Worm (Caenorhabditis elegans): ENCODE results near the gene C49G7.13.

Gene C49G7.13

DNA sequence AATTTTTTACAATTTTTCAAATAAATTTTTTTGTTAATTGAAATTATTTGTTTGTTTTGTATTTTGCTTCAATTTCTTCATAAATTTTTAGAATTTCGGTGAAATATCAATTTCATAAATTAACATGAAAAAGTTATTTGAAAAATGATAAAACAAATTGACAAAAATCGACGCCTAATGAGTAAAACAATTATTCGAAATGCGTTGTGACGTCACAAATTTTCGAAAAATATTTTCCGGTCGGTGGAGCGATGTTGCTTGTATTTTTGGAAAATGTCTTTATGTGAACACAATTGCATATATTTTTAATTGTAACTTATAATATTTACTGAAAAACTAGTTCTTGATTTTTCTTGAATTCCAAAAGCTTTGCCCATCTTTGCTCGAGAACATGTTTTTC, 44.6 kb downstream of the C49G7.13 start:
- TF ChIP-seq hlh-12 (tag; optimal IDR thresholded peaks at IDR 0.05) (no peak), ZK185.1 (tag; optimal IDR thresholded peaks at IDR 0.05; ENCODE audit: poor library complexity, severe bottlenecking) (no peak), chd-7 (tag; optimal IDR thresholded peaks at IDR 0.05) (no peak), D2030.7 (GFP tag; IDR thresholded peaks at IDR 0.05) (no peak), C17E4.6 (GFP tag; IDR thresholded peaks at IDR 0.05) (no peak), ceh-91 (GFP tag; IDR thresholded peaks at IDR 0.05) (no peak), F52B5.7 (tag; optimal IDR thresholded peaks at IDR 0.05) (no peak), C06A6.2 (GFP tag; conservative IDR thresholded peaks at IDR 0.05) (no peak)

DNA sequence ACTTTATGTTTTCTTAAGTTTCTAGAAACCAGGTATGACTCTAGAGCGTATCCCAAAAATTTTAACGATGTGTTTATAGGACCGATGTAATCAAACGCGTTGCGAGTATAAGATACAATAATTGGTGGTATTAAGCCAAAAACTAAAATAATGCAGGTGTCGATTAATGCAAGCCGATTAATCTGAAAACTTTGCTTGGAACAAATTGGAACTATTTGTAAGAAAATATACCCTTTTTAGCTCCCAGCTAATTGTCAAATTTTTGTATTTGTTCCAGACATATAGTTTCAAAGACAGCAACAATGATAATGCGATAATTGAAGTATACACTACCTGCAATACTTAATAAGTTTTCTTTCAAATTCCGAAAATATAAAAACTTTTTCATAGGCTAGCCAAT, 45.4 kb downstream of the C49G7.13 start, which contains the start of gene srh-211:
Gene srh-211, minus strand, starts transcription at position 101 of the 400 bp plus-strand sequence.
- no peak for TF ChIP-seq F23B12.7 (tag; optimal IDR thresholded peaks at IDR 0.05; ENCODE audit: insufficient read depth)
- no peak for TF ChIP-seq pbrm-1 (GFP tag; IDR thresholded peaks at IDR 0.05)
- no peak for TF ChIP-seq atf-7 (tag; optimal IDR thresholded peaks at IDR 0.05)
- TF ChIP-seq ceh-40 (GFP tag; IDR thresholded peaks at IDR 0.05), result no peak
- TF ChIP-seq mxl-1 (tag; optimal IDR thresholded peaks at IDR 0.05), result no peak
- no peak for TF ChIP-seq snpc-4 (GFP tag; optimal IDR thresholded peaks at IDR 0.05)
- TF ChIP-seq snpc-4 (tag; optimal IDR thresholded peaks at IDR 0.05), result no peak

DNA sequence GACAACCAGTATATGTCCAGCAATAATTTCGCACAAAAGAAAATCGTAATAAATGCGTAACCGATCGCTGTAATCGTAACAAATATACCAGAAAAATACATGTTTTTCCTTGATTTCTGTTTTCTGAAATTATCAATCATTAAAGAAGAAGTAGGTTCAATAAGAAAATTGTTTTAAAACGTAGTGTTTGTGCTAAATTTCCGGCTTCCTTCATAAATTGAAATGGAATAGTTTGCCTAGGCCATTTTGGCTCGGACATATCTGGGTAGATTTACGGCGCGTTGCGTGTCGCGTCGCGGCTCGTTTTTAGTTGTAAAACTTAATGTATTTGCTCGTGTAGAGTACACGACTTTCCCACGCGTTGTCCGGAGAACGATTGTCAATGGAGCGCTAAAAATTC, 47.0 kb downstream of the C49G7.13 start, which contains the start of gene F38H12.5:
Gene F38H12.5, minus strand, starts transcription at position 101 of the 400 bp plus-strand sequence.
- TF ChIP-seq C06A6.2 (GFP tag; conservative IDR thresholded peaks at IDR 0.05) (no peak), lsl-1 (GFP tag; optimal IDR thresholded peaks at IDR 0.05) (no peak), nfyb-1 (GFP tag; IDR thresholded peaks at IDR 0.05) (no peak), Y67H2A.10 (GFP tag; conservative IDR thresholded peaks at IDR 0.05) (no peak), unc-130 (GFP tag; optimal IDR thresholded peaks at IDR 0.05) (no peak), mes-4 (tag; optimal IDR thresholded peaks at IDR 0.05) (no peak), F33H1.4 (GFP tag; IDR thresholded peaks at IDR 0.05) (no peak), atf-7 (tag; optimal IDR thresholded peaks at IDR 0.05) (no peak), D2030.7 (GFP tag; IDR thresholded peaks at IDR 0.05) (no peak), ztf-28 (GFP tag; IDR thresholded peaks at IDR 0.05) (no peak), rpc-1 (optimal IDR thresholded peaks at IDR 0.05) (no peak), rpc-1 (tag; optimal IDR thresholded peaks at IDR 0.05) (no peak), ceh-27 (GFP tag; optimal IDR thresholded peaks at IDR 0.05) (no peak), zfh-2 (GFP tag; conservative IDR thresholded peaks at IDR 0.05) (no peak), Y79H2A.3 (GFP tag; conservative IDR thresholded peaks at IDR 0.05) (no peak), akir-1 (GFP tag; optimal IDR thresholded peaks at IDR 0.05) (no peak), K11D2.4 (GFP tag; IDR thresholded peaks at IDR 0.05) (no peak), ZK185.1 (tag; optimal IDR thresholded peaks at IDR 0.05; ENCODE audit: poor library complexity, severe bottlenecking) (no peak)

Data from whole organism, young adult.